Fruit fly (Drosophila melanogaster): ENCODE measurements around the gene Rrp6.

The Rrp6 gene

dm6 chr3R:14893791-14894782 is 8.0 kb upstream of the Rrp6 start, which contains the start of gene Dph2 (continued):
- TF ChIP-seq CG30020 (tag; optimal IDR thresholded peaks at IDR 0.05) (peak; percentile 98), CG15601 (tag; optimal IDR thresholded peaks at IDR 0.05) (peak; percentile 63), Sox102F (GFP tag; optimal IDR thresholded peaks at IDR 0.05) (peak; percentile 85), Bgb (GFP tag; IDR thresholded peaks at IDR 0.05; ENCODE audit: partially characterized antibody) (no peak), CG16813 (GFP tag; IDR thresholded peaks at IDR 0.05; ENCODE audit: partially characterized antibody) (no peak), CG4820 (GFP tag; optimal IDR thresholded peaks at IDR 0.05) (peak; percentile 32), CG9797 (GFP tag; optimal IDR thresholded peaks at IDR 0.05) (no peak), CG31365 (tag; optimal IDR thresholded peaks at IDR 0.05) (no peak), pan (optimal IDR thresholded peaks at IDR 0.05) (no peak), pan (GFP tag; optimal IDR thresholded peaks at IDR 0.05 in 1 of 2, IDR thresholded peaks at IDR 0.05 in 1 of 2) (peak in 1 of 2 experiments; percentile 86), D19B (GFP tag; optimal IDR thresholded peaks at IDR 0.05) (no peak), CG8924 (tag; optimal IDR thresholded peaks at IDR 0.05) (peak; percentile 91), Hr39 (optimal IDR thresholded peaks at IDR 0.05) (no peak), CG18476 (GFP tag; optimal IDR thresholded peaks at IDR 0.05) (no peak), CG18599 (GFP tag; optimal IDR thresholded peaks at IDR 0.05) (no peak), CG15479 (GFP tag; optimal IDR thresholded peaks at IDR 0.05) (no peak), NfI (GFP tag; optimal IDR thresholded peaks at IDR 0.05) (peak; percentile 50), CG10654 (GFP tag; optimal IDR thresholded peaks at IDR 0.05) (peak; percentile 23), NK7.1 (GFP tag; optimal IDR thresholded peaks at IDR 0.05) (no peak), vfl (GFP tag; optimal IDR thresholded peaks at IDR 0.05) (peak; percentile 34), zen (tag; optimal IDR thresholded peaks at IDR 0.05) (peak; percentile 31), H2.0 (GFP tag; IDR thresholded peaks at IDR 0.05) (peak; percentile 80), pita (GFP tag; optimal IDR thresholded peaks at IDR 0.05) (peak; percentile 83), E2f1 (GFP tag; IDR thresholded peaks at IDR 0.05) (peak; percentile 88), cad (GFP tag; optimal IDR thresholded peaks at IDR 0.05) (peak; percentile 4), crc (GFP tag; optimal IDR thresholded peaks at IDR 0.05) (no peak), CG1233 (GFP tag; optimal IDR thresholded peaks at IDR 0.05) (peak; percentile 59), Nf-YB (GFP tag; optimal IDR thresholded peaks at IDR 0.05) (peak; percentile 67), zfh2 (GFP tag; optimal IDR thresholded peaks at IDR 0.05) (peak; percentile 21), CG14965 (GFP tag; optimal IDR thresholded peaks at IDR 0.05; ENCODE audit: borderline replicate concordance) (no peak), Doc2 (GFP tag; IDR thresholded peaks at IDR 0.05) (no peak), HLH54F (GFP tag; optimal IDR thresholded peaks at IDR 0.05) (peak; percentile 22), stc (GFP tag; IDR thresholded peaks at IDR 0.05) (peak; percentile 77), CG32532 (GFP tag; IDR thresholded peaks at IDR 0.05) (peak; percentile 92), pb (GFP tag; optimal IDR thresholded peaks at IDR 0.05) (no peak), CG11723 (GFP tag; optimal IDR thresholded peaks at IDR 0.05) (peak; percentile 11), CG4854 (GFP tag; optimal IDR thresholded peaks at IDR 0.05) (peak; percentile 11), pho (GFP tag; optimal IDR thresholded peaks at IDR 0.05) (peak; percentile 53), CG12299 (tag; optimal IDR thresholded peaks at IDR 0.05) (peak; percentile 66), Antp (GFP tag; optimal IDR thresholded peaks at IDR 0.05) (peak; percentile 35), ara (GFP tag; IDR thresholded peaks at IDR 0.05) (peak; percentile 48; the same call in 1 of the 2 replicates), ash1 (GFP tag; optimal IDR thresholded peaks at IDR 0.05) (no peak), CG8359 (GFP tag; optimal IDR thresholded peaks at IDR 0.05; ENCODE audit: borderline replicate concordance) (no peak), nerfin-1 (tag; optimal IDR thresholded peaks at IDR 0.05) (peak; percentile 57), CG12219 (GFP tag; optimal IDR thresholded peaks at IDR 0.05) (no peak), gcm2 (GFP tag; optimal IDR thresholded peaks at IDR 0.05) (no peak), CG12769 (tag; optimal IDR thresholded peaks at IDR 0.05) (no peak), hb (GFP tag; IDR thresholded peaks at IDR 0.05; ENCODE audit: partially characterized antibody) (no peak)
